Fruit fly (Drosophila melanogaster) whole organism, embryonic: ENCODE data around the gene Pino.
A peak's percentile ranks its signal among the peaks of the same experiment; 100 is the strongest.

ENCODE experiments used
- B-H1 ChIP-seq: fragments of 200-800 bp; sonication (Bioruptor generic); IDR thresholded peaks from 3 replicates; pipeline ENCODE4 v1.3.6; 2022; ENCODE audit warnings: missing biosample characterization, missing genetic modification characterization
- CG10209 ChIP-seq: fragments of 200-800 bp; sonication (Bioruptor generic); optimal IDR thresholded peaks from 3 replicates; lab custom pipeline; 2017; ENCODE audit warnings: missing biosample characterization, mild to moderate bottlenecking, missing genetic modification characterization, missing genetic modification reagents
- CG12155 ChIP-seq: fragments of 200-800 bp; sonication (Bioruptor generic); optimal IDR thresholded peaks from 3 replicates; lab custom pipeline; 2016; ENCODE audit warnings: missing biosample characterization, missing genetic modification characterization
- CG13296 ChIP-seq: fragments of 200-800 bp; sonication (Bioruptor generic); optimal IDR thresholded peaks from 3 replicates; lab custom pipeline; 2018; ENCODE audit warnings: missing biosample characterization, mild to moderate bottlenecking, missing genetic modification characterization
- CG14667 ChIP-seq: fragments of 200-800 bp; sonication (Bioruptor generic); IDR thresholded peaks from 2 replicates; pipeline ENCODE4 v1.3.6; 2022; ENCODE audit warnings: missing biosample characterization, missing genetic modification characterization
- CG16813 ChIP-seq: fragments of 200-800 bp; sonication (Bioruptor generic); IDR thresholded peaks from 3 replicates; pipeline ENCODE4 v1.3.6; 2022; ENCODE audit warnings: missing biosample characterization, missing genetic modification characterization; ENCODE audit not compliant: partially characterized antibody
- CG16863 ChIP-seq: fragments of 200-800 bp; sonication (Bioruptor generic); optimal IDR thresholded peaks from 3 replicates; lab custom pipeline; 2016; ENCODE audit warnings: missing biosample characterization, missing genetic modification characterization
- CG18619 ChIP-seq: fragments of 200-800 bp; sonication (Bioruptor generic); optimal IDR thresholded peaks from 3 replicates; lab custom pipeline; 2017; ENCODE audit warnings: missing biosample characterization, mild to moderate bottlenecking, missing genetic modification characterization
- CG3281 ChIP-seq: fragments of 200-800 bp; sonication (Bioruptor generic); optimal IDR thresholded peaks from 3 replicates; lab custom pipeline; 2017; ENCODE audit warnings: missing biosample characterization, mild to moderate bottlenecking, missing genetic modification characterization
- CG34376 ChIP-seq: fragments of 200-800 bp; sonication (Bioruptor generic); optimal IDR thresholded peaks from 2 replicates; lab custom pipeline; 2018; ENCODE audit warnings: missing biosample characterization, mild to moderate bottlenecking, missing genetic modification characterization
- CG3995 ChIP-seq: fragments of 200-800 bp; sonication (Bioruptor generic); optimal IDR thresholded peaks from 3 replicates; lab custom pipeline; 2016; ENCODE audit warnings: missing biosample characterization, missing genetic modification characterization
- CG4328 ChIP-seq: fragments of 200-800 bp; sonication (Bioruptor generic); optimal IDR thresholded peaks from 3 replicates; lab custom pipeline; 2017; ENCODE audit warnings: missing biosample characterization, missing genetic modification reagents, missing genetic modification characterization
- CG4820 ChIP-seq: fragments of 200-800 bp; sonication (Bioruptor generic); optimal IDR thresholded peaks from 3 replicates; lab custom pipeline; 2016; ENCODE audit warnings: missing biosample characterization, missing genetic modification characterization
- CG6683 ChIP-seq: fragments of 200-800 bp; sonication (Bioruptor generic); optimal IDR thresholded peaks from 2 replicates; lab custom pipeline; 2017; ENCODE audit warnings: missing biosample characterization, mild to moderate bottlenecking, missing genetic modification characterization, missing genetic modification reagents
- CG7372 ChIP-seq: fragments of 200-800 bp; sonication (Bioruptor generic); IDR thresholded peaks from 2 replicates; pipeline ENCODE4 v1.3.6; 2022; ENCODE audit warnings: missing biosample characterization, missing genetic modification characterization
- CG8924 ChIP-seq: fragments of 200-800 bp; optimal IDR thresholded peaks from 3 replicates; lab custom pipeline; 2019; ENCODE audit warnings: missing biosample characterization, mild to moderate bottlenecking, missing genetic modification characterization, moderate library complexity
- CG9817 ChIP-seq: fragments of 200-800 bp; sonication (Bioruptor generic); optimal IDR thresholded peaks from 2 replicates; lab custom pipeline; 2018; ENCODE audit warnings: missing biosample characterization, mild to moderate bottlenecking, missing genetic modification characterization, moderate library complexity
- Dip2 ChIP-seq: fragments of 200-800 bp; sonication (Bioruptor generic); IDR thresholded peaks from 2 replicates; pipeline ENCODE4 v1.3.6; 2022; ENCODE audit warnings: missing biosample characterization, missing genetic modification characterization
- Eip74EF ChIP-seq, 2 experiments: fragments of 200-800 bp in 1 of 2; fragments of >200 bp in 1 of 2; sonication (Bioruptor generic) in 1 of 2; optimal IDR thresholded peaks; 2 replicates each; lab custom pipeline; 2017 to 2019; ENCODE audit warnings: missing biosample characterization in 2 of 2, missing genetic modification characterization in 2 of 2, mild to moderate bottlenecking in 1 of 2, moderate library complexity in 1 of 2
- Gug ChIP-seq: fragments of 200-800 bp; sonication (Bioruptor generic); IDR thresholded peaks from 4 replicates; pipeline ENCODE4 v1.3.6; 2022; ENCODE audit warnings: missing biosample characterization, missing genetic modification characterization
- Hmr ChIP-seq: fragments of 200-800 bp; sonication (Bioruptor generic); optimal IDR thresholded peaks from 3 replicates; lab custom pipeline; 2017; ENCODE audit warnings: mild to moderate bottlenecking, missing biosample characterization, missing genetic modification reagents, missing genetic modification characterization
- Lpt ChIP-seq: fragments of >200 bp; optimal IDR thresholded peaks from 2 replicates; lab custom pipeline; 2018; ENCODE audit warnings: missing biosample characterization, missing genetic modification characterization
- Optix ChIP-seq: fragments of 200-800 bp; sonication (Bioruptor generic); IDR thresholded peaks from 3 replicates; pipeline ENCODE4 v1.3.6; 2022; ENCODE audit warnings: missing biosample characterization, missing genetic modification characterization
- Ptx1 ChIP-seq: fragments of 200-800 bp; sonication (Bioruptor generic); IDR thresholded peaks from 2 replicates; pipeline ENCODE4 v1.3.6; 2022; ENCODE audit warnings: missing biosample characterization, missing genetic modification characterization
- Sry-δ ChIP-seq: fragments of 200-800 bp; sonication (Bioruptor generic); optimal IDR thresholded peaks from 2 replicates; lab custom pipeline; 2016; ENCODE audit warnings: missing biosample characterization, missing genetic modification characterization
- ab ChIP-seq: fragments of 200-800 bp; sonication (Bioruptor generic); optimal IDR thresholded peaks from 2 replicates; lab custom pipeline; 2016; ENCODE audit warnings: missing biosample characterization, missing genetic modification characterization
- ase ChIP-seq: fragments of 200-800 bp; sonication (Bioruptor generic); IDR thresholded peaks from 3 replicates; pipeline ENCODE4 v1.3.6; 2022; ENCODE audit warnings: missing biosample characterization, missing genetic modification characterization
- cato ChIP-seq: fragments of 200-800 bp; sonication (Bioruptor generic); optimal IDR thresholded peaks from 2 replicates; lab custom pipeline; 2016; ENCODE audit warnings: missing biosample characterization, missing genetic modification characterization, borderline replicate concordance
- chif ChIP-seq, 2 experiments: fragments of 200-800 bp; sonication (Bioruptor generic); optimal IDR thresholded peaks; 3 replicates each; lab custom pipeline; 2016; ENCODE audit warnings: missing biosample characterization in 2 of 2, missing genetic modification characterization in 2 of 2
- chm ChIP-seq: fragments of 200-800 bp; sonication (Bioruptor generic); IDR thresholded peaks from 2 replicates; pipeline ENCODE4 v1.3.6; 2022; ENCODE audit warnings: missing biosample characterization, missing genetic modification characterization
- dimm ChIP-seq: fragments of 200-800 bp; sonication (Bioruptor generic); IDR thresholded peaks from 2 replicates; pipeline ENCODE4 v1.3.6; 2022; ENCODE audit warnings: missing biosample characterization, missing genetic modification characterization
- dmrt11E ChIP-seq: fragments of 200-800 bp; sonication (Bioruptor generic); optimal IDR thresholded peaks from 3 replicates; lab custom pipeline; 2018; ENCODE audit warnings: missing biosample characterization, mild to moderate bottlenecking, missing genetic modification characterization, moderate library complexity
- exex ChIP-seq: fragments of 200-800 bp; sonication (Bioruptor generic); optimal IDR thresholded peaks from 4 replicates; lab custom pipeline; 2018; ENCODE audit warnings: missing biosample characterization, mild to moderate bottlenecking, missing genetic modification characterization, moderate library complexity
- gsb-n ChIP-seq: fragments of 200-800 bp; sonication (Bioruptor generic); optimal IDR thresholded peaks from 3 replicates; lab custom pipeline; 2018; ENCODE audit warnings: missing biosample characterization, mild to moderate bottlenecking, missing genetic modification characterization
- hb ChIP-seq: fragments of 200-800 bp; sonication (Bioruptor generic); IDR thresholded peaks from 3 replicates; pipeline ENCODE4 v1.3.6; 2022; ENCODE audit warnings: missing biosample characterization, missing genetic modification characterization; ENCODE audit not compliant: partially characterized antibody
- kah ChIP-seq: fragments of 200-800 bp; sonication (Bioruptor generic); optimal IDR thresholded peaks from 2 replicates; lab custom pipeline; 2018; ENCODE audit warnings: missing biosample characterization, mild to moderate bottlenecking, missing genetic modification characterization
- maf-S ChIP-seq: fragments of 200-800 bp; sonication (Bioruptor generic); optimal IDR thresholded peaks from 2 replicates; lab custom pipeline; 2016; ENCODE audit warnings: missing biosample characterization, missing genetic modification characterization
- phol ChIP-seq: fragments of 200-800 bp; sonication (Bioruptor generic); optimal IDR thresholded peaks from 3 replicates; lab custom pipeline; 2018; ENCODE audit warnings: missing biosample characterization, mild to moderate bottlenecking, missing genetic modification characterization, moderate library complexity
- psq ChIP-seq: fragments of 200-800 bp; sonication (Bioruptor generic); optimal IDR thresholded peaks from 2 replicates; lab custom pipeline; 2017; ENCODE audit warnings: missing biosample characterization, missing genetic modification characterization
- sc ChIP-seq, 3 experiments: fragments of >200 bp in 2 of 3; fragments of 200-800 bp in 1 of 3; sonication (Bioruptor generic) in 1 of 3; optimal IDR thresholded peaks; 2 replicates in 2 of 3; 3 replicates in 1 of 3; lab custom pipeline; 2017; ENCODE audit warnings: mild to moderate bottlenecking in 1 of 3, missing biosample characterization in 1 of 3, missing genetic modification characterization in 1 of 3, missing genetic modification reagents in 1 of 3
- sd ChIP-seq: fragments of 200-800 bp; sonication (Bioruptor generic); optimal IDR thresholded peaks from 3 replicates; lab custom pipeline; 2018; ENCODE audit warnings: missing biosample characterization, mild to moderate bottlenecking, missing genetic modification characterization, moderate library complexity
- sima ChIP-seq: fragments of 200-800 bp; sonication (Bioruptor generic); optimal IDR thresholded peaks from 2 replicates; lab custom pipeline; 2016; ENCODE audit warnings: missing biosample characterization, missing genetic modification characterization
- slp2 ChIP-seq: fragments of 200-800 bp; sonication (Bioruptor generic); optimal IDR thresholded peaks from 2 replicates; lab custom pipeline; 2016; ENCODE audit warnings: missing biosample characterization, missing genetic modification characterization
- sna ChIP-seq: fragments of 200-800 bp; sonication (Bioruptor generic); IDR thresholded peaks from 2 replicates; pipeline ENCODE4 v1.3.6; 2022; ENCODE audit warnings: missing biosample characterization, missing genetic modification characterization; ENCODE audit not compliant: partially characterized antibody
- ssp ChIP-seq: fragments of 200-800 bp; sonication (Bioruptor generic); IDR thresholded peaks from 2 replicates; pipeline ENCODE4 v1.3.6; 2022; ENCODE audit warnings: missing biosample characterization, missing genetic modification characterization
- tna ChIP-seq: fragments of 200-800 bp; sonication (Bioruptor generic); IDR thresholded peaks from 2 replicates; pipeline ENCODE4 v1.3.6; 2022; ENCODE audit warnings: missing biosample characterization, missing genetic modification characterization; ENCODE audit not compliant: partially characterized antibody
- twi ChIP-seq: fragments of 200-800 bp; optimal IDR thresholded peaks from 2 replicates; lab custom pipeline; 2019; ENCODE audit warnings: missing biosample characterization, mild to moderate bottlenecking, missing genetic modification characterization, moderate library complexity

The Pino gene

DNA sequence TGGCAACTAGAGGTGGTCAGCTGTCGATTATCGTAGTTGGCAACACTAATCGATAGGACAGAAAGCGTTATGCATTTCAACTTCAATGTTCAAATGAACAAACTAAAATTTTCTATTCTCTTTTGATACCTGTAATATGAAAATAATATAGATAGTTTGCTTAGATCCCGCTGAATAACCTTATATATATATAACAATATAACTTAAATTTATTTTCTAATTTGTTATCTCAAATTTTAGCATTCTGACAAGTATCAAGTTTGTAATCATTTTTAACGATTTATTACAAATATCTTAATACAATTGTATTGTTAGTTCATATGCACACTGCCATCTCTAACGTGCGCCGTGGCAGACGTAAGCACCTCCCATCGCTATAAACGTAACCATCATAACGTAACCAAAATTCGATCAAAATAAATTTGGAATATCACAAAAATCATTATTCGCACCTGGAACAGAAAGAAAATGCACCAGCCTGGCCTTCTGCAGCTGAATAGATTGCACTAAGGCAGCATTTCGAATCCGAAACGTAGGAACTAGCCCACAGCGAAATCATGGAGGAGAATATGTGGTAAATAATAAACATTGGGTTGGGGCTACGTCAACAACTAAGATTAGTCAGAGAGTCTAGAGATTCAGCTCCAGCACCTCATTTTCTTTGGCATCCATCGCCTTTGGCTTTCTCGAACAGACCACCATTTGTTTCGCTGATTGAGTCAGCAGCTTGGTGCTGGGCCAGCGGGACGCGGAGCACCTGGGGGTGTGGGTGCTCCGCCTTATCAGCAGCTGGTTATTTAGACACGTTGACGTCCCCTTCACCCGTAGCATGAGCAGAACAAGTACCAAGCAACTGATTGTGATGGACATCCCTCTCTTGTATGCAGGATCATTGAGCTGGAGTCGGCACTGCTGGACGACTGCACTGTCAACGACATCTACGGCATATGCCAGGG lies at the start of gene Pino, which contains the start of gene TBC1D23 (continued):
- TF ChIP-seq Dip2 (GFP tag; lab: Robert Waterston, UW) (no peak), CG10209 (GFP tag; lab: Kevin White, UChicago) (peak; percentile 48), CG3281 (GFP tag; lab: Kevin White, UChicago) (peak; percentile 67), twi (tag; lab: Kevin White, UChicago) (peak; percentile 49), CG16813 (GFP tag; lab: Robert Waterston, UW) (peak; percentile 73; the same call in 2 of the 3 replicates), kah (no peak), exex (tag; lab: Kevin White, UChicago) (no peak), CG7372 (GFP tag; lab: Robert Waterston, UW) (peak; percentile 61; the same call in 1 of the 2 replicates), Optix (GFP tag; lab: Robert Waterston, UW) (no peak), CG13296 (GFP tag; lab: Kevin White, UChicago) (no peak), CG16863 (GFP tag; lab: Kevin White, UChicago) (no peak), CG18619 (GFP tag; lab: Kevin White, UChicago) (peak; percentile 63), B-H1 (GFP tag; lab: Robert Waterston, UW) (peak; percentile 42; the same call in 2 of the 3 replicates), CG4820 (GFP tag; lab: Kevin White, UChicago) (peak; percentile 55), sna (GFP tag; lab: Robert Waterston, UW) (peak; percentile 34; the same call in 1 of the 2 replicates), Lpt (no peak), Eip74EF (GFP tag; optimal IDR thresholded peaks at IDR 0.05; lab: Kevin White, UChicago) (no peak), CG34376 (GFP tag; lab: Kevin White, UChicago) (no peak), chif (GFP tag; optimal IDR thresholded peaks at IDR 0.05; lab: Kevin White, UChicago) (peak in 1 of 2 experiments; percentile 45), phol (tag; lab: Kevin White, UChicago) (peak; percentile 80), CG9817 (peak; percentile 77), chm (no peak), ssp (GFP tag; lab: Robert Waterston, UW) (peak; percentile 54), dmrt11E (tag; lab: Kevin White, UChicago) (peak; percentile 74), CG14667 (GFP tag; lab: Robert Waterston, UW) (peak; percentile 58), Ptx1 (GFP tag; lab: Robert Waterston, UW) (peak; percentile 84), Sry-δ (GFP tag; lab: Kevin White, UChicago) (peak; percentile 84), Gug (peak; percentile 73; the same call in 3 of the 4 replicates), psq (peak; percentile 45), tna (GFP tag; lab: Robert Waterston, UW) (no peak), slp2 (GFP tag; lab: Kevin White, UChicago) (peak; percentile 15), cato (GFP tag; lab: Kevin White, UChicago) (peak; percentile 26), dimm (GFP tag; lab: Robert Waterston, UW) (0 out of 2 replicates have a peak, but pooled peaks have one; percentile 12), sd (peak; percentile 20), ab (no peak), maf-S (no peak), CG3995 (peak; percentile 31), CG4328 (GFP tag; lab: Kevin White, UChicago) (peak; percentile 37), ase (GFP tag; lab: Robert Waterston, UW) (no peak), CG6683 (GFP tag; lab: Kevin White, UChicago) (no peak), sc (optimal IDR thresholded peaks at IDR 0.05; lab: Kevin White, UChicago) (no peak), sc (GFP tag; optimal IDR thresholded peaks at IDR 0.05; lab: Kevin White, UChicago) (peak; percentile 48), gsb-n (tag; lab: Kevin White, UChicago) (peak; percentile 44), sima (no peak), CG12155 (GFP tag; lab: Kevin White, UChicago) (peak; percentile 72), CG8924 (tag; lab: Kevin White, UChicago) (peak; percentile 80), hb (GFP tag; lab: Robert Waterston, UW) (0 out of 3 replicates have a peak, but pooled peaks have one; percentile 45), Hmr (peak; percentile 79)
